Fruit fly (Drosophila melanogaster) ovary, adult (tissue): ENCODE data around the gene Lip1.

Experiments
- CG17801 ChIP-seq: fragments of 200-800 bp; optimal IDR thresholded peaks from 2 replicates; lab custom pipeline; 2019; ENCODE audit warnings: missing biosample characterization, mild to moderate bottlenecking, missing genetic modification characterization, moderate library complexity; ENCODE audit not compliant: partially characterized antibody

Lip1 gene

DNA sequence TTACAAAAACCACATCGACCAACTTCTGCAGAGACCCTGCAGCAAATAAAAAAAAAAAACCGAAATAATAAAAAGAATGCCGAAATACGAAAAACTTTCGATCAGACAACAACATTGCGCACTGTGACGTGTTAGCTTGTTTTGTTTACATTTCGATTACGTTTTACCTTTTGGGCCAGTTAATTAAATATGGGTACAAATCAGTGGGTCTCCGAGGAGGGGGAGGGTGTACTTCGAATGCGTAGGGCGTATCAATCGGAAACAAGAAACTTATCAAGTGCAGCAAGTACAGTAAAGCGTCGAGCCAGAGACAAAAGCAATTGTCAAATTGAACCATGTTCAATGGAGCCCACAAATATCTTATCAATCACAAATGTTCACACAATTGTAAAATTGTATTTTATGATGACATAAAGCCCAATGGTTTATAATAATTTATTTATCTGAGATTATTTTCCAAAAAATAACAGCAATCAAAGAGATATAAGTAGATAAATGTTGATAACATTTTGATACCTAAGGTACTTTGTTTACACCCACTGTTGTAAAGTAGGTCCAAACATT lies at the start of gene Lip1:
Gene Lip1, minus strand, starts transcription at position 46 of the 564 bp plus-strand sequence.
- no peak for TF ChIP-seq CG17801 (GFP tag; lab: Kevin White, UChicago)

DNA sequence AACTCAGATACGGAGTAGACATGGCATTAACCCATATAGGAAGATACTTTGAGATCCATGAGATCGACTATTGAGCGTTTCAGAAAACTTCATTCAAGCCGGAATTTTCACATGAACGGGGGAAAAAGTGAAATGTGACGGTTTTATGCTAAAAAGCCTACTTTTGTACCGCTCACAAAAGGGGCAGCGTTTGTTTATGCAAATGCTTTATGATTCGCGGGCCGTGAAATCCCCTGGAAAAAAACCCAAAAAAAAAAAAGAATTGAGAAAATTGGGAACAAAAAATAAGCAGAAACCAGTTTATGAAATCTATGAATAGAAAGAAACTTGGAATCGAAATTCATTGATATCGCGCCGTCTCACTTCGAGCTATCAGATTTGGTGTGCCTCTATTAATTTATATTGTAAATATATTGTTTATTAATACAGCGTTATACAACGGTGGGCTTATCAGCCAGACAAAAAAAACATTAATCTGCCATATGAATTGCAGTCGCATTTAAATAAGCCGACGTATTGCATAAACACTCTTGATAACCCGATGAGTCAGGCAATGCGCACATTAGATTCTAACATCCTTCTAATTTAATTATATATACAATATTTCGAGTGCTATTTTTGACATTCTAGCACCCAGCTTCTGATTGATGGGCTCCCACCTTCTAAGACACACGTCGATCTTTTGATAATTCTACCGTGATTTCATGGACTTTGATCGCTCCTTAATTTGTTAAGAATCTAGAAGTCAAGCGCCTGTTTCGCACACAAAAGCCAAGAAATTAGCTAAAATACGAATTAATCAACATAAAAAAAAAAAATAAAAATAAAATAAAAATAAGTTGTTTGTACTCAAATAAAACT lies 48.5 kb upstream of the Lip1 start:
- TF ChIP-seq CG17801 (GFP tag; lab: Kevin White, UChicago) = no peak

DNA sequence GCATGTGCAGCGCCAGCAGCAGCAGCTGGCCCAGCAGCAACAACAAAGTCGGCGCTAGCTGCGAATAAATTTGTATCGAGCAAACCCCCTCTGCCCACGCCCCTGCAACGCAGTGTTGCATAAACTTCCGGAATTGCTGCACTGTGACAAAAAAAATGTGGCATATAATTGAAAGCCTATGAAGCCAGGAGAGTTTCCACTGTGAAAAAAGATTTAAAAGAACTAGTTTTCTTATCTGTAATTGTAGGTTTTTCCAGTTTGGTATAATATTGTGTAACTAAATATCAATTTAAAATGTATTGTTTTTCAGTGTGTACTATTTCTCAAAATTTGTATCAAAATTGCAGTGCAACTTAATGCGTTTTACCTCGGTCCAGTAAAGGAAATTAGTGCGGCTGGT lies 46.9 kb upstream of the Lip1 start:
- no peak for TF ChIP-seq CG17801 (GFP tag; lab: Kevin White, UChicago)

DNA sequence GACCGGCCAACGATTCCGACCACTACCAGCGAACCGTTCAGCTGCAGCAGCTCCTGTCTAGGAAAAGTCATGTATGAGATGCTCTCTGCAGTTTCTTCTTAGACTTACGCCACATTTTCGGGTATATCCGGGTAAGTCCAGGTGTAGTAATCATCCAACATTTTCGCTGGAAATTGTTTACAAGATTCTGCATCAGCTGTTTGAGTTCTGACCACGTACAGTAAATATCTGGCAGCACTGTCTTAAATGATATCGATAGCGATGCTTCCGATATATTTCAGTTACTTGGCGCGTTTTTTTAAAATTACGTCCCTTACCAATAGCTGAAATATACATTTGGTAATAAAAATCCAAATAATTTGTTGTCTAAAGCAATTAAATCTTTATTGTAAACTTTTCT lies 42.4 kb upstream of the Lip1 start, which contains the start of gene CG6729:
Gene CG6729, minus strand, starts transcription at position 222 of the 400 bp plus-strand sequence.
- no peak for TF ChIP-seq CG17801 (GFP tag; lab: Kevin White, UChicago)

DNA sequence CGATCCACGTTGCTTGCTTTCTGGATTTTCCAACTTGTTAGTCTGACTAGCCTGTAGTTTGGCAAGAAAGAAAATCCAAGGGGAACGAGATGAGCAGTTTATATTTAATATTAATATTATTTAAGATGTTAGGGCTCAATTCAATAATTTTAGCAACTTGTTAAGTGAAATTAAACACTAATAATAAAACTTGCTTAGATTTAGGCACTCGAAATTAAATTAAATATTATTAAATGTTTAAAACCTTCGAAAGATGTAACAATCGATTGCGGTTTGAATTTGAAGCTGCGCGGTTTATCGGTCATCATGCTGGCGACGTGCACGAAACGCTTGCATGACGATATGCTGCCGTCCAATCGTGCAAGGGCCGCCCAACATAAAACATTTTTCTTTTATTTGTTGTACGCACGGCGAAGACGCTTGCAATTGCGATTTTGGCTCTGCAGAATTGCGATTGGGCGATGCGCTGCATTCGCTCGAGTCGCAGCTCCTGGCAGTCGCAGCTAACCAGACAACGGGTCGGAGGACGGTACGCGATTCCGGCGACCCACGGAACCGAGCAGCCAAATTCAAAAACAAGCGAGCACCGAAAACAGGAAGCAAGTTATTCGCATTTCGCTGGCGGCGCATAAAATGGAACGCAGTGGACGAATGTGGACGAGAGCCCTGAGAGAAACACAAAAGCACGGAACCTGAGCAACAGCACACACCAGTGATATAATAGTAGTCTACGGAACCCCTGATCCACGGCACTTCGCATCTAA lies 35.8 kb upstream of the Lip1 start, which contains the start of the genes Vha16-5 and CG12299:
Gene Vha16-5, minus strand, starts transcription at position 51 of the 764 bp plus-strand sequence.
Gene CG12299, plus strand, starts transcription at position 353 of the 764 bp plus-strand sequence.
- peak; percentile 80 for TF ChIP-seq CG17801 (GFP tag; lab: Kevin White, UChicago)

DNA sequence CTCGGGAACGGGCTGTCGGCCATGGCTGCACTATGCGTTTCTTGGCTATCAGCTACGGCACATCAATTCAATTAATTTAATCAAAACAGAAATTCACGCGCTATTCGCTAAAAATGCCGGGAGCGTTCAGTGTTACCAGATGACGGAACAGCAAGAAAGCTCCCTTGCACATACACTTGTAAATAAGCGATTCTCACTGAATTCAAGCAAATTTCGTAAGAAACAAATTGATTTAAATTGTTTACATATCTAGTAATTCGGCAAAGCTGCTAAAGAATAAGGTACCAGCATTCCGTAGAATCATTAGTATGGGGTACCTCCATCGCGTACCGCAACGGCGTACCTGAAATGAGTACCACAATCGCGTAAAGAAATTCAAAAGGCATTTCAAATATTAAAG lies 34.6 kb upstream of the Lip1 start, which contains the start of gene Nup107:
Gene Nup107, minus strand, starts transcription at position 149 of the 400 bp plus-strand sequence.
- TF ChIP-seq CG17801 (GFP tag; lab: Kevin White, UChicago) = no peak

DNA sequence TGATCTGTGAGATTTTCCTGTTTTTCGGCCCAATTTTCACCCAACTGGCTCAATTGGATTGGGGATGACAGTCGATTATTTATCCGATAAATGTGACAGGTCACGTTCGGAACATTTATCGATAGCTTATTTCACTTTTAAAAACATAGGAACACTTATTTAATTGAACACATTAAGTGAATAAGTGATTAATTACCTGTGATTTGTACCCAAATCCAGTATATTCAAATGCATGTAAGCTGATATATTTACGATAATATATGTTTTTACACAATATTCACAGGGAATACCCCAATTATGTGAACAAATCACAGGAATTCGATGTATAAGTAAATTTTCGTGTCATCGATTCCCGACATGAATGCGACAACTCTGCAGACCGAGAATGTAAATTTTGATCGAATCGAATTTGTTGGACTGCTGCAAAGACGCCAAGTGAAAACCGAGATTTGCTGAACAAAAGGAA lies 31.0 kb upstream of the Lip1 start, which contains the start of the genes EMC3 and Dpy-30L1:
Gene EMC3, minus strand, starts transcription at position 81 of the 466 bp plus-strand sequence.
Gene Dpy-30L1, plus strand, starts transcription at position 311 of the 466 bp plus-strand sequence.
- TF ChIP-seq CG17801 (GFP tag; lab: Kevin White, UChicago) = peak; percentile 51

DNA sequence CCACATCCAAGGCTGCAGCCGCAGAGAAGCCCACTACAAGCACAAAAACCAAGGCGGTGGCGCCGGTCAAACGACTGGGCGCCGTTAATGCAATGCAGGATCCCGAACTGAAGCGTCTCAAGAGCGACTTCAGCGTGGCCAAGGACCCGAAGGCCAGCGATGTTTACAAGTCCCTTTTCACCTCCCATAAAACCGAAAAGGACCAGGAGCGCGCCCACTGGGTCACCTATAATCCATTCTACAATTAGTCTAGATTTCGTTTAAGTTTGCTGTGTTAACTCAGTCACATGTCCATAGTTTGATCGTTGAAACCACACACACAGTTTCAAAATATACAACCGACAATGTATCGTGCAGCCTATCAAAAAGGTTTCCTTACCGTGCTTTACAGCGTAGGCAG lies 28.6 kb upstream of the Lip1 start, which contains the start of gene CG17118:
Gene CG17118, plus strand, starts transcription at position 301 of the 400 bp plus-strand sequence.
- TF ChIP-seq CG17801 (GFP tag; lab: Kevin White, UChicago) = no peak

DNA sequence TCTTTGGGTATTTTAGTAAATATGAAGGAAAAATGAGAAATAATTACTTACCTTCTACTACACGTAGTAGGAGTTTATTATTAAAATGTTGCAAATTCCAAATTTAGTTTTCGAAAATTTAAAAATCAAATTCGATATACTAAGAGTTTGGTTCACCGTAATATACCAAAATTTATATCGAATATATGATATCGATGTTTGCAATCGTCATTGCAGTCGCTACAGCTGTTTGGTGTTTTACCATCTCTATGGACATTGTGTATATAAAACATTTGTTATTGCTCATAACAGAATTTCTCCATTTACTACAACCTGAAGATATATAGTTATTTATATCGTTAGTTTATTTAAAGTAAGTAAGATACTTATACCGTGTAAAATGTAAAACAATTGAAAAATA lies 27.4 kb upstream of the Lip1 start, which contains the start of gene CG6443:
Gene CG6443, plus strand, starts transcription at position 228 of the 400 bp plus-strand sequence.
- no peak for TF ChIP-seq CG17801 (GFP tag; lab: Kevin White, UChicago)

DNA sequence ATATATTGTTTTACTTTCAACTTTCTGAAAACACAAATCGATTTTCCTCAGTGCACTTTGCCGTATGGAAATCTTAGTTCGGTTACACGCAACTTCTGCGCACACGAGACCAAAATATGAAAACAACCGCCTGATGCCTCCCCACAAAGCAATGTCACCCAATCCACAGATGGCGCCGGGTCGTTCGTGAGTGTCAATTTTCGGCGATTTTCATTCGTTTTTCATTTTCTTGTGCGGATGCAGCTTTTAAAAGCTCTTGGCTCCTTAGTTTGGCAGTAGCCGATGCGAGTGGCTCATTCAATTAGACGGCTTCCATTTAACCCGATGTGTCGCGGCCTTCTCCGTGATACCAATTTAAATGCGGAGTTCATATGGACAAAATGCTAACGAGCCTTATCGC lies 22.6 kb upstream of the Lip1 start, which contains the start of gene CG6431:
Gene CG6431, plus strand, starts transcription at position 301 of the 400 bp plus-strand sequence.
- TF ChIP-seq CG17801 (GFP tag; lab: Kevin White, UChicago) = no peak

DNA sequence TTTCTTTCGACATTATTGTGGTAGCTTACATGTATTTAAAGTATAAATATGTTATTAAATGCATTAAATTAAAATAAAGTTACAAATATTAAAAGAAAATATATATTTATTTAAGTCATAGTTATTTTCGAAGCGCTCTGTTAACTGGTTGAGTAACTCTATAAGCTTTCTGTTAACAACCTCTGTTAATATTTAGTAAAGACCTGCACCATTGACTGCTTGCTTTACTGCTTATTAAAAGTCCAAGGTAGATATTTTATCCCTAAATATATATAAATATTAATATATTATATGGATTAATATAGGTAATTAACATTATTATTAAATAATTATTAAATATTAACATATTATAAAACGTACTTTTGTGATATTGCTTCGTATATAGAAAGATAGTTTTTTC lies 20.2 kb upstream of the Lip1 start:
- no peak for TF ChIP-seq CG17801 (GFP tag; lab: Kevin White, UChicago)

DNA sequence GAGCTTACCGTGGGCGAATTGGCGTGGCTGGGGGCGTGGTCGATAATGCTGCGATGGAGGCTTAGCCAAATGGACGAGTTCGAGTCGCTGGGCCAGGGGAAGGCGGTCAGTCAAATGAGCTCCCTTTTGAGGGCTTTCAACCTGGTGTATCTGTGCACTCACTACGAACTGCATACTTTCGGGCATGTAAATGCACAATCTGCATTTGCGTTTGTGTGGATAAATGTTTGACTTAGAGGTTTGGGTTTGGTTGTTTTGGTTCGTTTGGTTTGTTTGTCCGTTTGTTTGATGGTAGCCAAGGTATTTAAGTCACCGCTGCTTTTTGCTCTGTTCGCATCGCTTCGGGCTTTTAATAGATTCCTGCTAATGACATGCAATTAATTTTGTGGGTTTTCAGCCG lies 9.9 kb upstream of the Lip1 start:
- no peak for TF ChIP-seq CG17801 (GFP tag; lab: Kevin White, UChicago)

DNA sequence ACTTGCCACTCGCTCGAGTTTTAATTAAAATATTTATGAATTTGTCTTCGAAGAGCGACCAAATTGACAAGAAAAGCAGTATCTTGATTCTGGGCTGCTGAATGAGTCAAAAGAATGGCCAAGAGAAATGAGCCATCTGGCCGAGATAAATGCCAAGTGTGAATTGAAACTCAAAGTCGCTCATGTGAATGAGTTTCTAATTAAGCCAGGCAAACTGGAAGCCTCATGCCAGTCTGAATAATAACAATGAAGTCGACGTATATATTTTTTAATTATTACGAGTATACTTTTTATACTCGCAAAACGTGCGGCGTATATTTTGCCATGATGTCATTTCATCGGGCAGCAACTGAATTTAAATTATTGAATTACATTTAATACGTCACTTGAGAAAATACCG lies 8.0 kb upstream of the Lip1 start, which contains the start of gene Lip2:
Gene Lip2, minus strand, starts transcription at position 101 of the 400 bp plus-strand sequence.
- no peak for TF ChIP-seq CG17801 (GFP tag; lab: Kevin White, UChicago)

DNA sequence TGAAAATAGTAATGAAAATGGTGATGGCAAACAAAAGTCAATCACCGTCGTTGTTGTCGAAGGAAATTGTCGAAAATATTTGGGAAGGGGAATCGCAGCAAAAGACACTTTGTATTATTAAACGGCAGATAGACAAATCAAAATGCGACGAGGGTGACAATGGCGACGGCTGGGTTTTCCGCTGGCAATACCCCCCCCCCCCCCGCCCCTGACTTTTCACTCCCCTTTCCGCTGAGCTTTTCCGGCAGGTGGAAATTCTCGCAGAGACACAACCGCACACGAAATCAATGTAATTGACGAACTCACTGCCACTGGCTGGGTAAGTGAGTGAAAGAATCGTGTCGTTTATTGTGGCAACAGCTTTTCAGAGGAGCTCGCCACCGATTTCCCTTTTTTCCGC lies 6.7 kb upstream of the Lip1 start:
- TF ChIP-seq CG17801 (GFP tag; lab: Kevin White, UChicago) = no peak
